Worm (Caenorhabditis elegans): ENCODE results near the gene hlh-10.

- TF ChIP-seq nhr-11 (tag; optimal IDR thresholded peaks at IDR 0.05) (no peak), nhr-237 (tag; optimal IDR thresholded peaks at IDR 0.05) (no peak), ceh-82 (tag; optimal IDR thresholded peaks at IDR 0.05) (no peak), mdl-1 (tag; optimal IDR thresholded peaks at IDR 0.05) (no peak), skn-1 (tag; optimal IDR thresholded peaks at IDR 0.05) (no peak), nhr-21 (tag; optimal IDR thresholded peaks at IDR 0.05) (no peak), ceh-16 (tag; optimal IDR thresholded peaks at IDR 0.05) (no peak)
These were observed 49.7 kb downstream of the hlh-10 start, which contains the start of gene F07C3.3 for ce11 chrV:9232296-9232695.

All from whole organism, L2 larva.